1 fruit fly cellular context compared by ENCODE assay signal in genomic region chrX:2140487-2140886, dm6.
TF ChIP-seq lines count a peak whose summit lies in the region.

No protein-coding gene starts in this region.

TF ChIP-seq in whole organism, embryonic, 481 proteins besides CTCF, POLR2A, EP300 and RAD21 (continued from another document and continues in another):
- TF ChIP-seq sqz (GFP tag; optimal IDR thresholded peaks at IDR 0.05; lab: Kevin White, UChicago) (peak; percentile 88), schlank (tag; optimal IDR thresholded peaks at IDR 0.05; lab: Kevin White, UChicago) (no peak), Tbp (GFP tag; optimal IDR thresholded peaks at IDR 0.05; lab: Kevin White, UChicago) (no peak), fu2 (GFP tag; optimal IDR thresholded peaks at IDR 0.05; lab: Kevin White, UChicago) (no peak), CG15011 (GFP tag; optimal IDR thresholded peaks at IDR 0.05; lab: Kevin White, UChicago) (no peak), Adf1 (GFP tag; IDR thresholded peaks at IDR 0.05; lab: Robert Waterston, UW) (peak; percentile 61), CG6683 (GFP tag; optimal IDR thresholded peaks at IDR 0.05; lab: Kevin White, UChicago) (no peak), ham (GFP tag; IDR thresholded peaks at IDR 0.05; lab: Robert Waterston, UW) (no peak), Vsx1 (GFP tag; optimal IDR thresholded peaks at IDR 0.05; lab: Kevin White, UChicago) (peak; percentile 8), sens-2 (GFP tag; IDR thresholded peaks at IDR 0.05; lab: Robert Waterston, UW) (no peak), cg (GFP tag; optimal IDR thresholded peaks at IDR 0.05; lab: Kevin White, UChicago) (peak; percentile 48), CG10321 (GFP tag; IDR thresholded peaks at IDR 0.05; lab: Robert Waterston, UW) (peak; percentile 95), CG6791 (GFP tag; IDR thresholded peaks at IDR 0.05; lab: Robert Waterston, UW; ENCODE audit: partially characterized antibody) (no peak), CG4424 (GFP tag; optimal IDR thresholded peaks at IDR 0.05; lab: Kevin White, UChicago) (no peak), Bteb2 (GFP tag; optimal IDR thresholded peaks at IDR 0.05; lab: Kevin White, UChicago) (no peak), CG4404 (GFP tag; IDR thresholded peaks at IDR 0.05; lab: Robert Waterston, UW) (no peak), vvl (GFP tag; IDR thresholded peaks at IDR 0.05; lab: Robert Waterston, UW) (peak; percentile 41; the same call in 1 of the 2 replicates), CG2712 (tag; optimal IDR thresholded peaks at IDR 0.05; lab: Kevin White, UChicago) (no peak), Abd-B (GFP tag; optimal IDR thresholded peaks at IDR 0.05; lab: Kevin White, UChicago) (peak; percentile 9), Poxn (GFP tag; IDR thresholded peaks at IDR 0.05; lab: Robert Waterston, UW) (no peak), ken (GFP tag; IDR thresholded peaks at IDR 0.05; lab: Robert Waterston, UW) (no peak), CG9437 (GFP tag; optimal IDR thresholded peaks at IDR 0.05; lab: Kevin White, UChicago) (no peak), peb (GFP tag; IDR thresholded peaks at IDR 0.05; lab: Robert Waterston, UW) (no peak), CG8290 (GFP tag; optimal IDR thresholded peaks at IDR 0.05; lab: Kevin White, UChicago) (no peak), CG8290 (tag; optimal IDR thresholded peaks at IDR 0.05; lab: Kevin White, UChicago) (peak in 1 of 2 experiments; percentile 15), org-1 (GFP tag; optimal IDR thresholded peaks at IDR 0.05; lab: Kevin White, UChicago) (no peak), CG4707 (GFP tag; optimal IDR thresholded peaks at IDR 0.05; lab: Kevin White, UChicago) (peak; percentile 5), CG15073 (GFP tag; optimal IDR thresholded peaks at IDR 0.05; lab: Kevin White, UChicago) (no peak), HLH3B (GFP tag; IDR thresholded peaks at IDR 0.05; lab: Robert Waterston, UW) (no peak), slou (GFP tag; optimal IDR thresholded peaks at IDR 0.05; lab: Kevin White, UChicago) (no peak), CG1792 (GFP tag; optimal IDR thresholded peaks at IDR 0.05; lab: Kevin White, UChicago) (no peak), wek (GFP tag; optimal IDR thresholded peaks at IDR 0.05; lab: Kevin White, UChicago) (no peak), CG11696 (GFP tag; IDR thresholded peaks at IDR 0.05; lab: Robert Waterston, UW) (no peak), fd3F (GFP tag; optimal IDR thresholded peaks at IDR 0.05; lab: Kevin White, UChicago) (no peak), tgo (GFP tag; IDR thresholded peaks at IDR 0.05; lab: Robert Waterston, UW) (no peak), abd-A (tag; optimal IDR thresholded peaks at IDR 0.05; lab: Kevin White, UChicago) (peak; percentile 86), lmd (GFP tag; IDR thresholded peaks at IDR 0.05; lab: Robert Waterston, UW) (no peak), psq (GFP tag; optimal IDR thresholded peaks at IDR 0.05; lab: Kevin White, UChicago) (no peak), otp (GFP tag; IDR thresholded peaks at IDR 0.05; lab: Robert Waterston, UW) (0 out of 3 replicates have a peak, but pooled peaks have one; percentile 41), shn (GFP tag; optimal IDR thresholded peaks at IDR 0.05; lab: Kevin White, UChicago) (no peak), CG18262 (tag; optimal IDR thresholded peaks at IDR 0.05; lab: Kevin White, UChicago) (no peak), tup (GFP tag; optimal IDR thresholded peaks at IDR 0.05; lab: Kevin White, UChicago) (no peak), fru (optimal IDR thresholded peaks at IDR 0.05; lab: Kevin White, UChicago) (no peak), unpg (GFP tag; optimal IDR thresholded peaks at IDR 0.05; lab: Kevin White, UChicago) (no peak), dimm (GFP tag; IDR thresholded peaks at IDR 0.05; lab: Robert Waterston, UW) (no peak), kah (GFP tag; optimal IDR thresholded peaks at IDR 0.05; lab: Kevin White, UChicago) (no peak), rib (GFP tag; IDR thresholded peaks at IDR 0.05; lab: Robert Waterston, UW) (no peak), crol (GFP tag; IDR thresholded peaks at IDR 0.05; lab: Robert Waterston, UW) (peak; percentile 8; the same call in 1 of the 2 replicates), CG1832 (GFP tag; optimal IDR thresholded peaks at IDR 0.05; lab: Kevin White, UChicago) (peak; percentile 84), CG6175 (GFP tag; IDR thresholded peaks at IDR 0.05; lab: Robert Waterston, UW) (no peak), unc-4 (GFP tag; IDR thresholded peaks at IDR 0.05; lab: Robert Waterston, UW; ENCODE audit: partially characterized antibody) (no peak), Hmx (GFP tag; optimal IDR thresholded peaks at IDR 0.05; lab: Kevin White, UChicago) (no peak), Hey (tag; optimal IDR thresholded peaks at IDR 0.05; lab: Kevin White, UChicago) (no peak), CG34376 (GFP tag; optimal IDR thresholded peaks at IDR 0.05; lab: Kevin White, UChicago) (no peak), klu (GFP tag; IDR thresholded peaks at IDR 0.05; lab: Robert Waterston, UW) (no peak), da (GFP tag; optimal IDR thresholded peaks at IDR 0.05; lab: Kevin White, UChicago) (no peak), pan (optimal IDR thresholded peaks at IDR 0.05; lab: Kevin White, UChicago) (no peak), pan (GFP tag; optimal IDR thresholded peaks at IDR 0.05 in 1 of 2, IDR thresholded peaks at IDR 0.05 in 1 of 2) (no peak), CG17612 (GFP tag; IDR thresholded peaks at IDR 0.05; lab: Robert Waterston, UW) (no peak), Med (GFP tag; lab: Kevin White, UChicago) (peak; percentile 77), cad (GFP tag; optimal IDR thresholded peaks at IDR 0.05; lab: Kevin White, UChicago) (peak; percentile 60), disco-r (GFP tag; optimal IDR thresholded peaks at IDR 0.05; lab: Kevin White, UChicago) (no peak), CG33557 (GFP tag; optimal IDR thresholded peaks at IDR 0.05; lab: Kevin White, UChicago) (peak; percentile 8), nerfin-1 (tag; optimal IDR thresholded peaks at IDR 0.05; lab: Kevin White, UChicago) (peak; percentile 29), CG17385 (GFP tag; optimal IDR thresholded peaks at IDR 0.05; lab: Kevin White, UChicago) (peak; percentile 1), cwo (GFP tag; optimal IDR thresholded peaks at IDR 0.05; lab: Kevin White, UChicago) (no peak), CG5245 (GFP tag; optimal IDR thresholded peaks at IDR 0.05; lab: Kevin White, UChicago) (no peak), aop (GFP tag; IDR thresholded peaks at IDR 0.05; lab: Robert Waterston, UW) (peak; percentile 53; the same call in 1 of the 2 replicates), salm (tag; optimal IDR thresholded peaks at IDR 0.05; lab: Kevin White, UChicago) (no peak), row (GFP tag; IDR thresholded peaks at IDR 0.05; lab: Robert Waterston, UW) (no peak; the same call in 2 of the 3 replicates), CG11723 (GFP tag; optimal IDR thresholded peaks at IDR 0.05; lab: Kevin White, UChicago) (no peak), Mad (GFP tag; optimal IDR thresholded peaks at IDR 0.05; lab: Kevin White, UChicago) (no peak), CG4328 (GFP tag; optimal IDR thresholded peaks at IDR 0.05; lab: Kevin White, UChicago) (no peak), kni (GFP tag; optimal IDR thresholded peaks at IDR 0.05; lab: Kevin White, UChicago) (peak; percentile 33), CG13287 (GFP tag; IDR thresholded peaks at IDR 0.05; lab: Robert Waterston, UW; ENCODE audit: partially characterized antibody) (no peak), p53 (GFP tag; optimal IDR thresholded peaks at IDR 0.05; lab: Kevin White, UChicago) (no peak), CG2875 (GFP tag; optimal IDR thresholded peaks at IDR 0.05; lab: Kevin White, UChicago) (no peak), Oli (tag; optimal IDR thresholded peaks at IDR 0.05; lab: Kevin White, UChicago) (no peak), Ptx1 (GFP tag; IDR thresholded peaks at IDR 0.05; lab: Robert Waterston, UW) (no peak), CG32772 (GFP tag; IDR thresholded peaks at IDR 0.05; lab: Robert Waterston, UW) (no peak), amos (GFP tag; IDR thresholded peaks at IDR 0.05; lab: Robert Waterston, UW; ENCODE audit: partially characterized antibody) (no peak; the same call in 1 of the 2 replicates), NFAT (GFP tag; IDR thresholded peaks at IDR 0.05; lab: Robert Waterston, UW) (no peak), CG16779 (GFP tag; IDR thresholded peaks at IDR 0.05; lab: Robert Waterston, UW) (no peak), CG6854 (GFP tag; optimal IDR thresholded peaks at IDR 0.05; lab: Kevin White, UChicago) (no peak), lab (GFP tag; optimal IDR thresholded peaks at IDR 0.05; lab: Kevin White, UChicago) (no peak), CG16813 (GFP tag; IDR thresholded peaks at IDR 0.05; lab: Robert Waterston, UW; ENCODE audit: partially characterized antibody) (no peak), lov (optimal IDR thresholded peaks at IDR 0.05; lab: Kevin White, UChicago) (no peak), lov (GFP tag; IDR thresholded peaks at IDR 0.05; lab: Robert Waterston, UW) (no peak), CG3726 (GFP tag; IDR thresholded peaks at IDR 0.05; lab: Robert Waterston, UW) (no peak), twi (tag; optimal IDR thresholded peaks at IDR 0.05; lab: Kevin White, UChicago) (peak; percentile 9), B-H2 (GFP tag; optimal IDR thresholded peaks at IDR 0.05; lab: Kevin White, UChicago) (peak; percentile 44), CG3407 (GFP tag; optimal IDR thresholded peaks at IDR 0.05; lab: Kevin White, UChicago) (no peak), sr (GFP tag; IDR thresholded peaks at IDR 0.05; lab: Robert Waterston, UW) (no peak), dmrt11E (tag; optimal IDR thresholded peaks at IDR 0.05; lab: Kevin White, UChicago) (no peak), CG12299 (tag; optimal IDR thresholded peaks at IDR 0.05; lab: Kevin White, UChicago) (no peak), Hr39 (optimal IDR thresholded peaks at IDR 0.05; lab: Kevin White, UChicago) (no peak), CG5180 (GFP tag; optimal IDR thresholded peaks at IDR 0.05; lab: Kevin White, UChicago) (no peak), CG9609 (GFP tag; optimal IDR thresholded peaks at IDR 0.05; lab: Kevin White, UChicago) (no peak), ash1 (GFP tag; optimal IDR thresholded peaks at IDR 0.05; lab: Kevin White, UChicago) (peak; percentile 92), Hand (GFP tag; optimal IDR thresholded peaks at IDR 0.05; lab: Kevin White, UChicago) (no peak), gce (GFP tag; IDR thresholded peaks at IDR 0.05; lab: Robert Waterston, UW) (no peak), Bgb (GFP tag; IDR thresholded peaks at IDR 0.05; lab: Robert Waterston, UW; ENCODE audit: partially characterized antibody) (no peak), CG3163 (GFP tag; optimal IDR thresholded peaks at IDR 0.05; lab: Kevin White, UChicago) (no peak), gsb-n (tag; optimal IDR thresholded peaks at IDR 0.05; lab: Kevin White, UChicago) (no peak), CG17912 (GFP tag; optimal IDR thresholded peaks at IDR 0.05; lab: Kevin White, UChicago) (no peak), HLH54F (GFP tag; optimal IDR thresholded peaks at IDR 0.05; lab: Kevin White, UChicago) (no peak), kay (GFP tag; optimal IDR thresholded peaks at IDR 0.05; lab: Kevin White, UChicago) (no peak), CG7928 (GFP tag; optimal IDR thresholded peaks at IDR 0.05; lab: Kevin White, UChicago) (no peak), odd (GFP tag; optimal IDR thresholded peaks at IDR 0.05; lab: Kevin White, UChicago) (no peak), ci (GFP tag; IDR thresholded peaks at IDR 0.05; lab: Robert Waterston, UW) (peak; percentile 48; the same call in 1 of the 3 replicates), Chrac-16 (GFP tag; optimal IDR thresholded peaks at IDR 0.05; lab: Kevin White, UChicago) (no peak), CG30020 (tag; optimal IDR thresholded peaks at IDR 0.05; lab: Kevin White, UChicago) (no peak), CG17359 (tag; optimal IDR thresholded peaks at IDR 0.05; lab: Kevin White, UChicago) (no peak), phol (tag; optimal IDR thresholded peaks at IDR 0.05; lab: Kevin White, UChicago) (peak; percentile 24), CG43689 (GFP tag; IDR thresholded peaks at IDR 0.05; lab: Robert Waterston, UW) (no peak), ems (GFP tag; optimal IDR thresholded peaks at IDR 0.05; lab: Kevin White, UChicago) (no peak), NC2α (GFP tag; optimal IDR thresholded peaks at IDR 0.05; lab: Kevin White, UChicago) (no peak), NC2β (GFP tag; optimal IDR thresholded peaks at IDR 0.05; lab: Kevin White, UChicago) (no peak), CG12104 (GFP tag; optimal IDR thresholded peaks at IDR 0.05; lab: Kevin White, UChicago) (no peak), zf30C (GFP tag; optimal IDR thresholded peaks at IDR 0.05; lab: Kevin White, UChicago) (no peak), CG3838 (GFP tag; optimal IDR thresholded peaks at IDR 0.05; lab: Kevin White, UChicago) (no peak), CG11456 (GFP tag; IDR thresholded peaks at IDR 0.05; lab: Robert Waterston, UW) (no peak), Dref (GFP tag; IDR thresholded peaks at IDR 0.05; lab: Robert Waterston, UW) (no peak), Lpt (GFP tag; optimal IDR thresholded peaks at IDR 0.05; lab: Kevin White, UChicago) (no peak), sna (GFP tag; IDR thresholded peaks at IDR 0.05; lab: Robert Waterston, UW; ENCODE audit: partially characterized antibody) (no peak), pb (GFP tag; optimal IDR thresholded peaks at IDR 0.05; lab: Kevin White, UChicago) (no peak), chinmo (GFP tag; IDR thresholded peaks at IDR 0.05; lab: Robert Waterston, UW; ENCODE audit: partially characterized antibody) (no peak), CG14441 (GFP tag; IDR thresholded peaks at IDR 0.05; lab: Robert Waterston, UW) (no peak), gem (tag; optimal IDR thresholded peaks at IDR 0.05; lab: Kevin White, UChicago) (no peak), Doc2 (GFP tag; IDR thresholded peaks at IDR 0.05; lab: Robert Waterston, UW) (no peak), her (GFP tag; optimal IDR thresholded peaks at IDR 0.05; lab: Kevin White, UChicago) (no peak), Blimp-1 (GFP tag; optimal IDR thresholded peaks at IDR 0.05; lab: Kevin White, UChicago) (no peak), CG15696 (tag; optimal IDR thresholded peaks at IDR 0.05; lab: Kevin White, UChicago) (no peak), CG1233 (GFP tag; optimal IDR thresholded peaks at IDR 0.05; lab: Kevin White, UChicago) (no peak), CG32532 (GFP tag; IDR thresholded peaks at IDR 0.05; lab: Robert Waterston, UW) (no peak; the same call in 1 of the 2 replicates), CG14710 (tag; optimal IDR thresholded peaks at IDR 0.05; lab: Kevin White, UChicago) (no peak), Xrp1 (GFP tag; IDR thresholded peaks at IDR 0.05; lab: Robert Waterston, UW) (no peak), Antp (GFP tag; optimal IDR thresholded peaks at IDR 0.05; lab: Kevin White, UChicago) (no peak), Dip2 (GFP tag; IDR thresholded peaks at IDR 0.05; lab: Robert Waterston, UW) (no peak)
